Worm (Caenorhabditis elegans): Measurements from ENCODE around the gene elo-1.

Gene elo-1

DNA sequence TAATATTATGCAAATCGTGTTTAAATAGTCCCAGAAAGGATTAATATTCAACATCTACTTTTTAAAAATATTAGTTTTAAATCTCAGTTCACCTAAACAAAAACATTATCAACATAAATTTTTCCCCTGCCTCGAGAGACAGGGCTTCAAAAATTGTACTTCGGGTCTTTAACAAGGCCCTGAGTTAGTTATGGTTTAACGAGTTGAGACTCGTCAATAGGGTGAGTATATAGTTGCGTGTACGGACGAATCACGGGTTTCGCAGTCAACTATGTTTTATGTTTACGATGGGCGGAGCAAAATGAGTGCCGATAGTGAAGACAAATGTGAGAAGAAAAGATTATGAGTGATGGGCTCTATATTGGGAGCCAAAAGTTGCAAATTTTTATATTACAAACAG is 14.5 kb upstream of the elo-1 start (continued):
- TF ChIP-seq lin-38 (GFP tag; IDR thresholded peaks at IDR 0.05) (peak; percentile 2; the same call in 1 of the 2 replicates), duxl-1 (tag; optimal IDR thresholded peaks at IDR 0.05; ENCODE audit: poor library complexity) (no peak), ces-1 (GFP tag; optimal IDR thresholded peaks at IDR 0.05) (no peak), mxl-2 (GFP tag; conservative IDR thresholded peaks at IDR 0.05) (no peak), pqm-1 (tag; optimal IDR thresholded peaks at IDR 0.05) (peak; percentile 8), attf-4 (tag; optimal IDR thresholded peaks at IDR 0.05) (no peak), ceh-20 (GFP tag; IDR thresholded peaks at IDR 0.05) (no peak), nhr-237 (tag; optimal IDR thresholded peaks at IDR 0.05) (no peak), vab-7 (GFP tag; IDR thresholded peaks at IDR 0.05) (no peak), snpc-1.2 (GFP tag; IDR thresholded peaks at IDR 0.05) (0 out of 2 replicates have a peak, but pooled peaks have one; percentile 6), Y75B8A.6 (GFP tag; IDR thresholded peaks at IDR 0.05) (no peak), cey-2 (tag; optimal IDR thresholded peaks at IDR 0.05; ENCODE audit: borderline replicate concordance, insufficient read depth) (no peak), nhr-25 (tag; optimal IDR thresholded peaks at IDR 0.05; ENCODE audit: borderline replicate concordance, insufficient read depth) (no peak), fkh-10 (GFP tag; optimal IDR thresholded peaks at IDR 0.05) (no peak), ceh-28 (tag; optimal IDR thresholded peaks at IDR 0.05) (no peak), lim-7 (GFP tag; IDR thresholded peaks at IDR 0.05) (no peak), tra-1 (GFP tag; IDR thresholded peaks at IDR 0.05) (no peak), lin-13 (GFP tag; optimal IDR thresholded peaks at IDR 0.05) (no peak), mdl-1 (tag; optimal IDR thresholded peaks at IDR 0.05) (no peak), nhr-41 (GFP tag; IDR thresholded peaks at IDR 0.05) (no peak), ZK337.2 (GFP tag; IDR thresholded peaks at IDR 0.05) (no peak), hmg-1.1 (GFP tag; IDR thresholded peaks at IDR 0.05) (no peak), skn-1 (tag; optimal IDR thresholded peaks at IDR 0.05) (no peak), fos-1 (tag; optimal IDR thresholded peaks at IDR 0.05) (no peak), nhr-102 (tag; optimal IDR thresholded peaks at IDR 0.05) (peak; percentile 36), mes-2 (tag; optimal IDR thresholded peaks at IDR 0.05; ENCODE audit: poor library complexity, severe bottlenecking) (peak; percentile 54), egl-27 (tag; optimal IDR thresholded peaks at IDR 0.05) (no peak), lsy-2 (tag; optimal IDR thresholded peaks at IDR 0.05) (no peak), mxl-3 (GFP tag; optimal IDR thresholded peaks at IDR 0.05) (no peak), gei-8 (GFP tag; optimal IDR thresholded peaks at IDR 0.05) (no peak), unc-39 (tag; optimal IDR thresholded peaks at IDR 0.05) (no peak), nhr-76 (tag; optimal IDR thresholded peaks at IDR 0.05) (no peak), F37D6.2 (tag; optimal IDR thresholded peaks at IDR 0.05) (no peak), daf-12 (tag; optimal IDR thresholded peaks at IDR 0.05) (no peak), php-3 (GFP tag; IDR thresholded peaks at IDR 0.05) (peak; percentile 43; the same call in 1 of the 2 replicates), lir-3 (tag; optimal IDR thresholded peaks at IDR 0.05) (no peak), hif-1 (tag; optimal IDR thresholded peaks at IDR 0.05) (no peak)

ce11 chrIV:9512836-9513235 is 13.3 kb upstream of the elo-1 start, which contains the start of gene C33A12.3:
C33A12.3 (minus strand) TSS chrIV:9513002.
- peak; percentile 58 for TF ChIP-seq hlh-30 (tag; optimal IDR thresholded peaks at IDR 0.05; ENCODE audit: insufficient read depth)
- no peak for TF ChIP-seq aha-1 (tag)

DNA sequence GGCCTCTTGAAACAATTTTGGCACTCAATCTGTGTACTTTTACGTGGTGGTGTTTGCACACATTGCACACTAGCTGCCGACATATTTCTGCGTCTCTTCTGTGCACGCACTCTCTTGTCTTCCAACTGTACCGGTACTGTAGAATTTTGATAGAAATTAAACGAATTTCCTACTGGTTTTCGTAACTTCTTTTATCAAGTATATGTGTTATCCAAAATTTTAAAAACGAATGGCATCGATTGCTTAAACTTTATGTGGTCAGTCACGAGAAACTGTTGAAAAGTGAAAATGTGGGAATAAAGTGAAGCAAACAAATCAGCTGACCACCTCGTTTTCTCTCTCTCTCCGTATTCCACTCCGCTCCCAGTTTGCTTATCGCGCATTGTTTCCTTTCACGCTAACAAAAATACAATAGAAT is 12.8 kb upstream of the elo-1 start:
- TF ChIP-seq ceh-44 (GFP tag; IDR thresholded peaks at IDR 0.05): no peak
- no peak for TF ChIP-seq D1046.2 (GFP tag; IDR thresholded peaks at IDR 0.05)
- peak; percentile 22 for TF ChIP-seq T20F7.1 (GFP tag; optimal IDR thresholded peaks at IDR 0.05)
- TF ChIP-seq lim-7 (GFP tag; IDR thresholded peaks at IDR 0.05): no peak
- no peak for TF ChIP-seq R02D3.7 (tag; optimal IDR thresholded peaks at IDR 0.05)
- TF ChIP-seq dmd-8 (GFP tag; IDR thresholded peaks at IDR 0.05): no peak
- TF ChIP-seq nhr-28 (tag; optimal IDR thresholded peaks at IDR 0.05): peak; percentile 83
- TF ChIP-seq unc-62 (GFP tag; optimal IDR thresholded peaks at IDR 0.05 in 1 of 2): no peak
- no peak for TF ChIP-seq unc-62 (tag; optimal IDR thresholded peaks at IDR 0.05)
- peak; percentile 45 for TF ChIP-seq mes-2 (tag; optimal IDR thresholded peaks at IDR 0.05; ENCODE audit: poor library complexity, severe bottlenecking)
- 0 out of 2 replicates have a peak, but pooled peaks have one; percentile 53 for TF ChIP-seq Y48G9A.11 (GFP tag; IDR thresholded peaks at IDR 0.05)
- no peak for TF ChIP-seq spr-1 (tag; optimal IDR thresholded peaks at IDR 0.05)
- TF ChIP-seq mep-1 (tag; optimal IDR thresholded peaks at IDR 0.05): peak; percentile 28
- TF ChIP-seq F37D6.2 (tag; optimal IDR thresholded peaks at IDR 0.05): no peak
- peak; percentile 46 for TF ChIP-seq duxl-1 (tag; optimal IDR thresholded peaks at IDR 0.05; ENCODE audit: poor library complexity)

All from whole organism, L4 larva.